Fruit fly (Drosophila melanogaster): Measurements from ENCODE around the gene CG8840.

The CG8840 gene

dm6 chr2L:3372483-3372929, 37.9 kb upstream of the CG8840 start (continued):
- TF ChIP-seq pho (GFP tag; optimal IDR thresholded peaks at IDR 0.05) (peak; percentile 3), E2f2 (GFP tag; IDR thresholded peaks at IDR 0.05) (peak; percentile 10; the same call in 1 of the 2 replicates), Meics (GFP tag; optimal IDR thresholded peaks at IDR 0.05) (peak; percentile 4), Fer3 (tag; optimal IDR thresholded peaks at IDR 0.05) (no peak), CG10147 (GFP tag; optimal IDR thresholded peaks at IDR 0.05) (no peak), lilli (GFP tag; optimal IDR thresholded peaks at IDR 0.05) (no peak), shn (GFP tag; optimal IDR thresholded peaks at IDR 0.05) (no peak), Pdp1 (GFP tag; optimal IDR thresholded peaks at IDR 0.05) (peak in 1 of 2 experiments; percentile 8), CoRest (tag; optimal IDR thresholded peaks at IDR 0.05) (peak; percentile 12), slbo (GFP tag; IDR thresholded peaks at IDR 0.05) (peak; percentile 31; the same call in 1 of the 2 replicates), CG11560 (tag; IDR thresholded peaks at IDR 0.05) (no peak), Dip2 (GFP tag; IDR thresholded peaks at IDR 0.05) (no peak), Hr51 (GFP tag; optimal IDR thresholded peaks at IDR 0.05) (peak in 1 of 2 experiments; percentile 3), CG13287 (GFP tag; IDR thresholded peaks at IDR 0.05; ENCODE audit: partially characterized antibody) (no peak), CG2120 (GFP tag; optimal IDR thresholded peaks at IDR 0.05) (peak; percentile 18), eyg (GFP tag; optimal IDR thresholded peaks at IDR 0.05) (no peak), Elba2 (GFP tag; optimal IDR thresholded peaks at IDR 0.05) (peak; percentile 62)

dm6 chr2L:3373242-3373641, 37.1 kb upstream of the CG8840 start, which contains the start of gene GramD1B:
Gene GramD1B, minus strand, starts transcription at chr2L:3373372.
- TF ChIP-seq CG12769 (tag; optimal IDR thresholded peaks at IDR 0.05) (peak; percentile 26), CG30403 (GFP tag; optimal IDR thresholded peaks at IDR 0.05) (peak; percentile 2), ci (GFP tag; IDR thresholded peaks at IDR 0.05) (0 out of 3 replicates have a peak, but pooled peaks have one; percentile 36), Mrtf (GFP tag; IDR thresholded peaks at IDR 0.05) (no peak), bsh (GFP tag; optimal IDR thresholded peaks at IDR 0.05) (no peak), ken (GFP tag; IDR thresholded peaks at IDR 0.05) (0 out of 3 replicates have a peak, but pooled peaks have one; percentile 23), CG12391 (tag; optimal IDR thresholded peaks at IDR 0.05) (peak; percentile 26), bbx (GFP tag; IDR thresholded peaks at IDR 0.05; ENCODE audit: partially characterized antibody) (peak; percentile 59), pum (GFP tag; optimal IDR thresholded peaks at IDR 0.05) (no peak), Ssrp (tag; optimal IDR thresholded peaks at IDR 0.05) (no peak), CG15601 (tag; optimal IDR thresholded peaks at IDR 0.05) (peak; percentile 10), CG9609 (GFP tag; optimal IDR thresholded peaks at IDR 0.05) (peak; percentile 12), unpg (GFP tag; optimal IDR thresholded peaks at IDR 0.05) (no peak), CG17361 (GFP tag; IDR thresholded peaks at IDR 0.05) (0 out of 3 replicates have a peak, but pooled peaks have one; percentile 34), shn (GFP tag; optimal IDR thresholded peaks at IDR 0.05) (no peak), HHEX (GFP tag; optimal IDR thresholded peaks at IDR 0.05) (peak; percentile 21), ato (GFP tag; IDR thresholded peaks at IDR 0.05; ENCODE audit: partially characterized antibody) (peak; percentile 14; the same call in 1 of the 2 replicates), tna (GFP tag; IDR thresholded peaks at IDR 0.05; ENCODE audit: partially characterized antibody) (no peak), yki (optimal IDR thresholded peaks at IDR 0.05) (no peak), CG2116 (GFP tag; optimal IDR thresholded peaks at IDR 0.05) (peak; percentile 33), CG16813 (GFP tag; IDR thresholded peaks at IDR 0.05; ENCODE audit: partially characterized antibody) (0 out of 3 replicates have a peak, but pooled peaks have one; percentile 7), trem (tag; optimal IDR thresholded peaks at IDR 0.05) (peak; percentile 62), CG4424 (GFP tag; optimal IDR thresholded peaks at IDR 0.05) (peak; percentile 5), CG12659 (GFP tag; optimal IDR thresholded peaks at IDR 0.05) (peak; percentile 56), rib (GFP tag; IDR thresholded peaks at IDR 0.05) (peak; percentile 57; the same call in 1 of the 2 replicates), CG30020 (tag; optimal IDR thresholded peaks at IDR 0.05) (peak; percentile 11), CG11696 (GFP tag; IDR thresholded peaks at IDR 0.05) (no peak), tin (GFP tag; optimal IDR thresholded peaks at IDR 0.05) (peak; percentile 4), Ets97D (GFP tag; optimal IDR thresholded peaks at IDR 0.05) (peak; percentile 38), CG17802 (tag; optimal IDR thresholded peaks at IDR 0.05) (no peak), CG7786 (GFP tag; optimal IDR thresholded peaks at IDR 0.05) (peak; percentile 12), CG6254 (GFP tag; optimal IDR thresholded peaks at IDR 0.05) (no peak), B-H2 (GFP tag; optimal IDR thresholded peaks at IDR 0.05) (peak; percentile 47)

Measured in whole organism, embryonic.